Worm (Caenorhabditis elegans): ENCODE data around the gene C45G9.2.

Gene C45G9.2

ce11 chrIII:5068675-5069233 lies at the start of gene C45G9.2, which contains the start of gene C45G9.11:
C45G9.2 (plus strand) TSS chrIII:5069066.
C45G9.11 (minus strand) TSS chrIII:5068725.
- no peak for TF ChIP-seq unc-62 (GFP tag; optimal IDR thresholded peaks at IDR 0.05)

- no peak for TF ChIP-seq unc-62 (GFP tag; optimal IDR thresholded peaks at IDR 0.05)
Observed at ce11 chrIII:5020924-5021323, 47.9 kb upstream of the C45G9.2 start, which contains the start of gene mdt-11. mdt-11 (plus strand) TSS chrIII:5021224.

ce11 chrIII:5021689-5022088 lies 47.2 kb upstream of the C45G9.2 start, which contains the start of gene R144.3:
R144.3 (plus strand) TSS chrIII:5021989.
- no peak for TF ChIP-seq unc-62 (GFP tag; optimal IDR thresholded peaks at IDR 0.05)

DNA sequence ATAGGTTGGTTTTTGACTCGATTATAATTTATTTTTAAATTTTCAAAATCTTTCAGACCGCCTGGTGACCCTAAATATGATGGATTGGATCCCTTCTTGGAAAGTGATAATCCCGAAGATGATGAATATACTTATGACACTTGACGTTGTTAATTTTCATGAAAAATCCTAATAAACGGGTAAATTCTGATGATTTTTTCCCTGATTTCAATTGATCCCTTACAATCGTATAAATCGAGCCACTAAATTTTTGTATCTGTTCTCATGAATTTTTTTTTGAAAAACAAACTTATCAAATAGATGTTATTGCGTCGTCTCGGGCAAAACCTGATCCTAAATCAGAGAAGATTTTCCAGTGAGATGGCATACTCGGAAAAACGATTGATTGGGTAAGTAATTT lies 45.9 kb upstream of the C45G9.2 start, which contains the start of gene R144.13:
R144.13 (plus strand) TSS at position 301 of the 400 bp plus-strand sequence.
- TF ChIP-seq unc-62 (GFP tag; optimal IDR thresholded peaks at IDR 0.05): no peak

- TF ChIP-seq unc-62 (GFP tag; optimal IDR thresholded peaks at IDR 0.05): no peak
Observed at ce11 chrIII:5023642-5024041, 45.2 kb upstream of the C45G9.2 start.

DNA sequence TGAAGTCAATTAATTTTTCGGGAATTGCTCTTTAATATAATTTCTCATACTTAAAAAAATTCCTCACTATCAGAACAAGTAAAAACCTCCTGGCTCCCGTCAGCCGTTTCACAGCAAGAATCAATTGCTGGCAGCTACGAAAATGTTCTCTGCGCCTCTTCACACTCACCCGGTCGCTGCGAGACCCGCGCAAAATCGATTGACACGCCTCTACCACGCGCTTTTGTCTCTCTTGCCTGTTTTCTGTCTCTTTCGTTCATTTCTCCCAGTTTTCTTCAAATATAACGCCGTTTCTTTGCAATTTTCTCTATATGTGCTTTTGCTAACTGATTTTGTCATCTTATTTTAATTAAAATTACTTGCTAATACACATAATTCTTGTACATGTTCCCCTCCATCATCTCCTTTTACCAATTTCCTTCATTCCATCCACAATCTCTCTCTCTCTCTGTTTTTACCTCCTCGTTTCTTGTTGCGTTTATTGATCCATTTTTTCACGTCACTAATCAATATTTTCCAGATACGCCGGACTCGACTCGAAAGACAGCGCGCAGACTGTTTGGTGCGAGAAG lies 44.4 kb upstream of the C45G9.2 start, which contains the start of gene pcf-11:
pcf-11 (plus strand) TSS at position 522 of the 572 bp plus-strand sequence.
- no peak for TF ChIP-seq unc-62 (GFP tag; optimal IDR thresholded peaks at IDR 0.05)

DNA sequence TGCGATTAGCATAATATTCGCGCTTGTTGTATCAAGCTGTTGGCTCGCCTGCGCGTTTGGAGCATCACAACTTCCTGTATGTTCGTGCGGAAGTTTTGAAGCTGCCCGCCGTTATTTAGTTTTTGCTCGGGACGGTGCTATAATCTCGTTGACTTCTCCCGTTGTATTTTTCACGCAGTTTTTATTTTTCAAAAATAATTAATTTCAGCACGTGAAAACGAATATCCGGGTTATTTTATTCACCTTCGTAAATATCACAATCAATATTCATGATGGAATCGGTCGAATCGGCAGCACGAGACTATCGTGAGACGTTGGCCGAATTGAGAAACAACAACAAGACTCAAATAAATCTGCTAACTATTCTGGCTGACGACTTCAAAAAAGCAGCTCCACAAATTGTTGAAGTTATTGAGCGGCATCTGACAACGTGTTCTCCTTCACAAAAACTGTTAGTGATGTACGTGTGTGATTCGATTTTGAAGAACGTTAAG lies 43.7 kb upstream of the C45G9.2 start:
- no peak for TF ChIP-seq unc-62 (GFP tag; optimal IDR thresholded peaks at IDR 0.05)

ce11 chrIII:5026366-5026765 lies 42.5 kb upstream of the C45G9.2 start:
- no peak for TF ChIP-seq unc-62 (GFP tag; optimal IDR thresholded peaks at IDR 0.05)

- TF ChIP-seq unc-62 (GFP tag; optimal IDR thresholded peaks at IDR 0.05): no peak
Observed at ce11 chrIII:5027219-5027618, 41.6 kb upstream of the C45G9.2 start.

DNA sequence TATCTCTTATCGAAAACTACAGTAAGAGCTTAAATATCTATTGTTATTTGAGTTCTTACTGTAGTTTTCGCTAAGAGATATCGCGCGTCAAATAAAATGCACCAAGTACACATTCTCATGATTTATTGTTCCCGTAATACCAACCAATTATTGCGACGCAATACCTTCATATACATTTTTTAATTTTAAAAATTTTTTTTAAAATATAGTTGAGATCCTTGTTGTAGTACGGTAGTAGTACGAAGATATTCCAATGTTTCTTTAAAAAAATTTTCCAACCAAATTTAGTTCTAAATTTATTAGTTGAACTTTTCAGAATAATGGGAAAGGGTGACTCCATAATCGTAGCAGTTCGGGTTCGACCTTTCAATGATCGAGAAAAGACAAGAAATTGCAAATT lies 38.2 kb upstream of the C45G9.2 start, which contains the start of gene klp-6:
klp-6 (plus strand) TSS at position 301 of the 400 bp plus-strand sequence.
- no peak for TF ChIP-seq unc-62 (GFP tag; optimal IDR thresholded peaks at IDR 0.05)

DNA sequence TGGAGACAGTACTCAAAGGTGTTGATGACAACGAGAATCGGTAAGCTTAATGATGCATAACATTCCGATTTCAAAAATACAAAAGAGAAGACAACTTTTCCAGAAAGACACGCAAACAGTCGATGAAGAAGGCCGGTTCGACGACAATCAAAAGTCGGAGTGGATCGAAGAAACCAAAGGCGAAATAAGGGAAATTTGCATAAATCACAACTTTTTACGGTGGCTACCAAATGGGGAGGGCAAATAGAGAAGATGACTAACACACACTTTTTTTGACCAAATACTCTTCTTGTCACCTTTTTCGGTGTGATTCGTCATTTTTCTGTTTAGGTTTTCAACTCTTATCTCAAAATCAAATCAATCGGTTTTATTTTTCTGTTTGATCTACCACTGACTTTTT lies 32.7 kb upstream of the C45G9.2 start, which contains the start of gene C45G9.6:
C45G9.6 (plus strand) TSS at position 301 of the 400 bp plus-strand sequence.
- no peak for TF ChIP-seq unc-62 (GFP tag; optimal IDR thresholded peaks at IDR 0.05)

DNA sequence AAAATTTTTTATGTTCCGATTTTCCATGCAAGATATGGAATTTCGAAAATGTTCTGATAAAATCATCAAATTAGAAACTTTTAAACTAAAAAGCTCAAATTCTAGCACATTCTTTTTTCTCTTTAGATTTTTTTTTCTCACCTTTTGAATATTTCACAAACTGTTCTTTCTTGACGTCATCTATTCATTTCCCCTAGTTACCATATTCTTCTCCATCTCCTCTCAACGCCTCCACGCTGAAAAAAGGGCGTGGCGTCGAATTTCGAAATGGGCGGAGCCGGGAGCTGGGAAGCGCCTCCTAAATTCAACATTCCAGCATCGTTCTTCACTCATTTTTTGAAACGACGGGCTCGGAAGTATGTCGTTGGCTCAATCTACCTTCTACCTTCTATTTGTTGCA lies 26.8 kb upstream of the C45G9.2 start, which contains the start of gene nlp-43:
nlp-43 (plus strand) TSS at position 301 of the 400 bp plus-strand sequence.
- TF ChIP-seq unc-62 (GFP tag; optimal IDR thresholded peaks at IDR 0.05): no peak

- no peak for TF ChIP-seq unc-62 (GFP tag; optimal IDR thresholded peaks at IDR 0.05)
Observed at ce11 chrIII:5044709-5045108, 24.2 kb upstream of the C45G9.2 start, which contains the start of gene C45G9.14. C45G9.14 (plus strand) TSS chrIII:5045009.

ce11 chrIII:5047175-5047574 lies 21.7 kb upstream of the C45G9.2 start, which contains the start of gene txbp-3:
txbp-3 (minus strand) TSS chrIII:5047459.
- no peak for TF ChIP-seq unc-62 (GFP tag; optimal IDR thresholded peaks at IDR 0.05)

DNA sequence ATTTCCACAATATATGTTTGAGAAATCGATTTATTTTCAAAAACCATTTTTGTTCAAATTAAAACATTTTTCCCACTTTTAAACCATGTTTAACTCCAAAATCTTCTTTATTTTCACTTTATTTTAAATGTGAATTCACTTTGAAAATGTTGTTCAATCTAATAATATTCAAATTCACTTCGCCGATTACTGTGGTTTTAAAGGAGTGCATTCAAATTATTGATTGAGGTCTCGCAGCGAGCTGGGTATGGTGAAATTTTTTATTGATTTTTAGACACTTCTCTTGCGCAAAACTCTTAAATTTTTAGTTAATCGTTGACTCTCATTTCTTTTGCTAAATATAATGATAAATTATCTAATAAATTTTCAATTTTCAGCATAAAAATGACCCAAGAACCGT lies 21.1 kb upstream of the C45G9.2 start, which contains the start of gene C45G9.5:
C45G9.5 (plus strand) TSS at position 378 of the 400 bp plus-strand sequence.
- TF ChIP-seq unc-62 (GFP tag; optimal IDR thresholded peaks at IDR 0.05): no peak

- no peak for TF ChIP-seq unc-62 (GFP tag; optimal IDR thresholded peaks at IDR 0.05)
Observed at ce11 chrIII:5051949-5052348, 16.9 kb upstream of the C45G9.2 start, which contains the start of gene C45G9.15. C45G9.15 (minus strand) TSS chrIII:5052049.
